Worm (Caenorhabditis elegans) whole organism, late embryonic: ENCODE results near the gene hmgr-1.

ENCODE experiments used
- F13H6.1 ChIP-seq: sonication (generic microtip); optimal IDR thresholded peaks from 2 replicates; lab custom pipeline; 2016; ENCODE audit warnings: missing genetic modification characterization, missing compliant biosample characterization
- ama-1 ChIP-seq: fragments of 150-350 bp; optimal IDR thresholded peaks from 2 replicates; lab custom pipeline; 2014
- ceh-2 ChIP-seq: sonication (generic microtip); optimal IDR thresholded peaks from 2 replicates; lab custom pipeline; 2016; ENCODE audit warnings: missing genotype, missing genetic modification characterization, missing compliant biosample characterization
- ceh-31 ChIP-seq: sonication (generic microtip); optimal IDR thresholded peaks from 2 replicates; lab custom pipeline; 2016; ENCODE audit warnings: missing genetic modification characterization, missing compliant biosample characterization
- ceh-45 ChIP-seq: fragments of 200-800 bp; sonication (Bioruptor generic); IDR thresholded peaks from 2 replicates; pipeline ENCODE4 v1.3.6; 2022; ENCODE audit warnings: missing genetic modification reagents, missing genetic modification characterization, missing compliant biosample characterization
- ets-4 ChIP-seq: sonication (generic microtip); optimal IDR thresholded peaks from 2 replicates; lab custom pipeline; 2016; ENCODE audit warnings: missing genetic modification characterization, missing compliant biosample characterization
- fax-1 ChIP-seq: sonication (generic microtip); optimal IDR thresholded peaks from 2 replicates; lab custom pipeline; 2016; ENCODE audit warnings: missing genotype, missing genetic modification characterization, missing compliant biosample characterization
- gmeb-2 ChIP-seq: sonication (generic microtip); optimal IDR thresholded peaks from 2 replicates; lab custom pipeline; 2016; ENCODE audit warnings: missing genetic modification characterization, inconsistent platforms, missing compliant biosample characterization
- madf-2 ChIP-seq: sonication (generic microtip); optimal IDR thresholded peaks from 2 replicates; lab custom pipeline; 2017; ENCODE audit warnings: missing genetic modification characterization, missing compliant biosample characterization
- nfya-1 ChIP-seq: sonication (generic microtip); optimal IDR thresholded peaks from 2 replicates; lab custom pipeline; 2017; ENCODE audit warnings: missing genetic modification characterization, mild to moderate bottlenecking, missing compliant biosample characterization, antibody characterized with exemption, moderate library complexity
- pha-4 ChIP-seq: fragments of 150-350 bp; optimal IDR thresholded peaks from 2 replicates; lab custom pipeline; 2018; ENCODE audit warnings: missing biosample characterization, missing genetic modification reagents, missing genetic modification characterization
- pros-1 ChIP-seq: fragments of 150-350 bp; optimal IDR thresholded peaks from 2 replicates; lab custom pipeline; 2014; ENCODE audit warnings: missing biosample characterization, missing genetic modification reagents, missing genetic modification characterization
- ttx-3 ChIP-seq: sonication (generic microtip); optimal IDR thresholded peaks from 2 replicates; lab custom pipeline; 2016; ENCODE audit warnings: missing genetic modification reagents, missing genetic modification characterization, missing compliant biosample characterization

ce11 chrIII:7347049-7347448, 12.2 kb upstream of the hmgr-1 start, which contains the start of gene F08F8.7:
- TF ChIP-seq fax-1 (tag; lab: Kevin White, UChicago): no peak
- no peak for TF ChIP-seq ets-4 (tag; lab: Kevin White, UChicago)
- no peak for TF ChIP-seq ama-1 (lab: Kevin White, UChicago)
- TF ChIP-seq pha-4: no peak
- no peak for TF ChIP-seq pros-1 (tag; lab: Kevin White, UChicago)
- no peak for TF ChIP-seq ceh-2 (tag; lab: Kevin White, UChicago)
- TF ChIP-seq gmeb-2 (tag; lab: Kevin White, UChicago): no peak
- no peak for TF ChIP-seq F13H6.1 (tag; lab: Kevin White, UChicago)
- no peak for TF ChIP-seq ttx-3 (tag; lab: Kevin White, UChicago)
- no peak for TF ChIP-seq nfya-1
- TF ChIP-seq ceh-31 (tag; lab: Kevin White, UChicago): no peak
- TF ChIP-seq ceh-45 (GFP tag; lab: Robert Waterston, UW): no peak
- no peak for TF ChIP-seq madf-2 (tag; lab: Kevin White, UChicago)
